Worm (Caenorhabditis elegans): ENCODE data around the gene C06G4.6.

- no peak for TF ChIP-seq nhr-237 (tag; optimal IDR thresholded peaks at IDR 0.05)
- TF ChIP-seq lsy-2 (tag; optimal IDR thresholded peaks at IDR 0.05), result no peak
Observed at ce11 chrIII:8051838-8052237, 47.6 kb downstream of the C06G4.6 start.
